Worm (Caenorhabditis elegans): ENCODE measurements around the gene F49C12.7.
"Not testable (repeated sequence)": the region's sequence is repeated elsewhere in the genome, so short reads cannot be mapped to it uniquely, and the experiment has no call there.

- not testable (repeated sequence) for TF ChIP-seq sox-4 (tag; optimal IDR thresholded peaks at IDR 0.05); T23F11.4 (GFP tag; optimal IDR thresholded peaks at IDR 0.05)
These were observed 18.9 kb downstream of the F49C12.7 start, which contains the start of gene nhr-264 for ce11 chrIV:9293825-9294224.
